Fruit fly (Drosophila melanogaster) whole organism, embryonic: ENCODE results near the gene CG5592.

Experiments used
- Ada2b ChIP-seq: fragments of 200-800 bp; sonication (Bioruptor generic); IDR thresholded peaks from 2 replicates; pipeline ENCODE4 v1.3.6; 2022; ENCODE audit warnings: missing biosample characterization, missing genetic modification characterization
- BEAF-32 ChIP-seq: fragments of 200-800 bp; sonication (Bioruptor generic); optimal IDR thresholded peaks from 3 replicates; lab custom pipeline; 2017; ENCODE audit warnings: missing biosample characterization, missing genetic modification characterization, mild to moderate bottlenecking, moderate library complexity, missing genetic modification reagents
- CG11085 ChIP-seq: fragments of 200-800 bp; sonication (Bioruptor generic); IDR thresholded peaks from 2 replicates; pipeline ENCODE4 v1.3.6; 2022; ENCODE audit warnings: missing biosample characterization, missing genetic modification characterization
- CG1233 ChIP-seq: fragments of 200-800 bp; sonication (Bioruptor generic); optimal IDR thresholded peaks from 4 replicates; lab custom pipeline; 2018; ENCODE audit warnings: missing biosample characterization, mild to moderate bottlenecking, missing genetic modification characterization
- CG12391 ChIP-seq: fragments of 200-800 bp; sonication (Bioruptor generic); optimal IDR thresholded peaks from 3 replicates; lab custom pipeline; 2018; ENCODE audit warnings: missing biosample characterization, mild to moderate bottlenecking, missing genetic modification characterization, moderate library complexity
- CG13296 ChIP-seq: fragments of 200-800 bp; sonication (Bioruptor generic); optimal IDR thresholded peaks from 3 replicates; lab custom pipeline; 2018; ENCODE audit warnings: missing biosample characterization, mild to moderate bottlenecking, missing genetic modification characterization
- CG15514 ChIP-seq: fragments of 200-800 bp; sonication (Bioruptor generic); optimal IDR thresholded peaks from 3 replicates; lab custom pipeline; 2017; ENCODE audit warnings: missing biosample characterization, missing genetic modification characterization, mild to moderate bottlenecking, moderate library complexity, missing genetic modification reagents
- CG18262 ChIP-seq: fragments of 200-800 bp; optimal IDR thresholded peaks from 3 replicates; lab custom pipeline; 2019; ENCODE audit warnings: missing biosample characterization, mild to moderate bottlenecking, missing genetic modification characterization, moderate library complexity
- CG18599 ChIP-seq: fragments of 200-800 bp; sonication (Bioruptor generic); optimal IDR thresholded peaks from 3 replicates; lab custom pipeline; 2017; ENCODE audit warnings: missing biosample characterization, missing genetic modification characterization, mild to moderate bottlenecking, moderate library complexity, missing genetic modification reagents
- CG3065 ChIP-seq: fragments of 200-800 bp; sonication (Bioruptor generic); optimal IDR thresholded peaks from 2 replicates; lab custom pipeline; 2016; ENCODE audit warnings: missing biosample characterization, missing genetic modification characterization
- CG31441 ChIP-seq: fragments of 200-800 bp; sonication (Bioruptor generic); IDR thresholded peaks from 2 replicates; pipeline ENCODE4 v1.3.6; 2022; ENCODE audit warnings: missing biosample characterization, missing genetic modification characterization
- CG3838 ChIP-seq: fragments of 200-800 bp; sonication (Bioruptor generic); optimal IDR thresholded peaks from 3 replicates; lab custom pipeline; 2016; ENCODE audit warnings: missing biosample characterization, missing genetic modification characterization
- CG4328 ChIP-seq: fragments of 200-800 bp; sonication (Bioruptor generic); optimal IDR thresholded peaks from 3 replicates; lab custom pipeline; 2017; ENCODE audit warnings: missing biosample characterization, missing genetic modification reagents, missing genetic modification characterization
- CG43689 ChIP-seq: fragments of 200-800 bp; sonication (Bioruptor generic); IDR thresholded peaks from 2 replicates; pipeline ENCODE4 v1.3.6; 2022; ENCODE audit warnings: missing biosample characterization, missing genetic modification characterization
- CG6683 ChIP-seq: fragments of 200-800 bp; sonication (Bioruptor generic); optimal IDR thresholded peaks from 2 replicates; lab custom pipeline; 2017; ENCODE audit warnings: missing biosample characterization, mild to moderate bottlenecking, missing genetic modification characterization, missing genetic modification reagents
- CG8359 ChIP-seq: fragments of 200-800 bp; sonication (Bioruptor generic); optimal IDR thresholded peaks from 2 replicates; lab custom pipeline; 2017; ENCODE audit warnings: missing biosample characterization, mild to moderate bottlenecking, missing genetic modification characterization, borderline replicate concordance
- CG9609 ChIP-seq: fragments of 200-800 bp; sonication (Bioruptor generic); optimal IDR thresholded peaks from 3 replicates; lab custom pipeline; 2016; ENCODE audit warnings: missing biosample characterization, missing genetic modification characterization
- Dbx ChIP-seq: fragments of 200-800 bp; sonication (Bioruptor generic); IDR thresholded peaks from 3 replicates; pipeline ENCODE4 v1.3.6; 2022; ENCODE audit warnings: missing biosample characterization, missing genetic modification characterization
- Dek ChIP-seq: fragments of 200-800 bp; sonication (Bioruptor generic); optimal IDR thresholded peaks from 3 replicates; lab custom pipeline; 2019; ENCODE audit warnings: missing biosample characterization, mild to moderate bottlenecking, missing genetic modification characterization, moderate library complexity
- Eip74EF ChIP-seq, 2 experiments: fragments of 200-800 bp in 1 of 2; fragments of >200 bp in 1 of 2; sonication (Bioruptor generic) in 1 of 2; optimal IDR thresholded peaks; 2 replicates each; lab custom pipeline; 2017 to 2019; ENCODE audit warnings: missing biosample characterization in 2 of 2, missing genetic modification characterization in 2 of 2, mild to moderate bottlenecking in 1 of 2, moderate library complexity in 1 of 2
- Ets65A ChIP-seq: fragments of 200-800 bp; sonication (Bioruptor generic); peaks from one replicate; lab custom pipeline; 2016; ENCODE audit warnings: missing biosample characterization, missing genetic modification characterization
- HmgD ChIP-seq: fragments of 200-800 bp; sonication (Bioruptor generic); optimal IDR thresholded peaks from 3 replicates; lab custom pipeline; 2016; ENCODE audit warnings: missing biosample characterization, missing genetic modification characterization
- Lpt ChIP-seq: fragments of >200 bp; optimal IDR thresholded peaks from 2 replicates; lab custom pipeline; 2018; ENCODE audit warnings: missing biosample characterization, missing genetic modification characterization
- Myb ChIP-seq: fragments of 200-800 bp; sonication (Bioruptor generic); optimal IDR thresholded peaks from 2 replicates; lab custom pipeline; 2016; ENCODE audit warnings: missing biosample characterization, missing genetic modification characterization
- NC2α ChIP-seq: fragments of 200-800 bp; sonication (Bioruptor generic); optimal IDR thresholded peaks from 2 replicates; lab custom pipeline; 2016; ENCODE audit warnings: missing biosample characterization, missing genetic modification characterization
- NK7.1 ChIP-seq: fragments of 200-800 bp; sonication (Bioruptor generic); optimal IDR thresholded peaks from 3 replicates; lab custom pipeline; 2016; ENCODE audit warnings: missing biosample characterization, missing genetic modification characterization
- Nf-YB ChIP-seq: fragments of 200-800 bp; sonication (Bioruptor generic); optimal IDR thresholded peaks from 3 replicates; lab custom pipeline; 2019; ENCODE audit warnings: missing biosample characterization, mild to moderate bottlenecking, missing genetic modification characterization, moderate library complexity
- NfI ChIP-seq: fragments of 200-800 bp; sonication (Bioruptor generic); optimal IDR thresholded peaks from 3 replicates; lab custom pipeline; 2018; ENCODE audit warnings: missing biosample characterization, mild to moderate bottlenecking, missing genetic modification characterization, moderate library complexity
- Stat92E ChIP-seq, 3 experiments: fragments of >200 bp in 2 of 3; fragments of 200-800 bp in 1 of 3; sonication (Bioruptor generic) in 1 of 3; optimal IDR thresholded peaks; 2 replicates each; lab custom pipeline; 2017 to 2019; ENCODE audit warnings: missing biosample characterization in 3 of 3, missing genetic modification characterization in 3 of 3, mild to moderate bottlenecking in 1 of 3, moderate library complexity in 1 of 3
- Tbp ChIP-seq: fragments of >200 bp; optimal IDR thresholded peaks from 2 replicates; lab custom pipeline; 2018; ENCODE audit warnings: missing biosample characterization, missing genetic modification characterization
- amos ChIP-seq: fragments of 200-800 bp; sonication (Bioruptor generic); IDR thresholded peaks from 2 replicates; pipeline ENCODE4 v1.3.6; 2022; ENCODE audit warnings: missing biosample characterization, missing genetic modification characterization; ENCODE audit not compliant: partially characterized antibody
- az2 ChIP-seq: fragments of 200-800 bp; sonication (Bioruptor generic); optimal IDR thresholded peaks from 3 replicates; lab custom pipeline; 2016; ENCODE audit warnings: missing biosample characterization, missing genetic modification characterization
- chif ChIP-seq, 2 experiments: fragments of 200-800 bp; sonication (Bioruptor generic); optimal IDR thresholded peaks; 3 replicates each; lab custom pipeline; 2016; ENCODE audit warnings: missing biosample characterization in 2 of 2, missing genetic modification characterization in 2 of 2
- fu2 ChIP-seq: fragments of 200-800 bp; sonication (Bioruptor generic); optimal IDR thresholded peaks from 2 replicates; lab custom pipeline; 2016; ENCODE audit warnings: missing biosample characterization, missing genetic modification characterization
- gcm2 ChIP-seq: fragments of 200-800 bp; sonication (Bioruptor generic); optimal IDR thresholded peaks from 2 replicates; lab custom pipeline; 2016; ENCODE audit warnings: missing biosample characterization, missing genetic modification characterization
- jing ChIP-seq: fragments of 200-800 bp; sonication (Bioruptor generic); optimal IDR thresholded peaks from 2 replicates; lab custom pipeline; 2018; ENCODE audit warnings: missing biosample characterization, mild to moderate bottlenecking, missing genetic modification characterization
- ken ChIP-seq: fragments of 200-800 bp; sonication (Bioruptor generic); IDR thresholded peaks from 3 replicates; pipeline ENCODE4 v1.3.6; 2022; ENCODE audit warnings: missing biosample characterization, missing genetic modification characterization
- lab ChIP-seq: fragments of 200-800 bp; sonication (Bioruptor generic); optimal IDR thresholded peaks from 3 replicates; lab custom pipeline; 2017; ENCODE audit warnings: missing biosample characterization, missing genetic modification characterization, mild to moderate bottlenecking, moderate library complexity, missing genetic modification reagents
- maf-S ChIP-seq: fragments of 200-800 bp; sonication (Bioruptor generic); optimal IDR thresholded peaks from 2 replicates; lab custom pipeline; 2016; ENCODE audit warnings: missing biosample characterization, missing genetic modification characterization
- pum ChIP-seq: fragments of 200-800 bp; sonication (Bioruptor generic); optimal IDR thresholded peaks from 2 replicates; lab custom pipeline; 2016; ENCODE audit warnings: missing biosample characterization, missing genetic modification characterization
- shn ChIP-seq: fragments of 200-800 bp; sonication (Bioruptor generic); optimal IDR thresholded peaks from 3 replicates; lab custom pipeline; 2016; ENCODE audit warnings: missing biosample characterization, missing genetic modification characterization
- slou ChIP-seq: fragments of 200-800 bp; sonication (Bioruptor generic); optimal IDR thresholded peaks from 3 replicates; lab custom pipeline; 2016; ENCODE audit warnings: missing biosample characterization, missing genetic modification characterization
- slp2 ChIP-seq: fragments of 200-800 bp; sonication (Bioruptor generic); optimal IDR thresholded peaks from 2 replicates; lab custom pipeline; 2016; ENCODE audit warnings: missing biosample characterization, missing genetic modification characterization
- sna ChIP-seq: fragments of 200-800 bp; sonication (Bioruptor generic); IDR thresholded peaks from 2 replicates; pipeline ENCODE4 v1.3.6; 2022; ENCODE audit warnings: missing biosample characterization, missing genetic modification characterization; ENCODE audit not compliant: partially characterized antibody
- ssp ChIP-seq: fragments of 200-800 bp; sonication (Bioruptor generic); IDR thresholded peaks from 2 replicates; pipeline ENCODE4 v1.3.6; 2022; ENCODE audit warnings: missing biosample characterization, missing genetic modification characterization
- tll ChIP-seq, 2 experiments: fragments of 200-800 bp in 1 of 2; fragments of >200 bp in 1 of 2; sonication (Bioruptor generic) in 1 of 2; optimal IDR thresholded peaks; 2 replicates each; lab custom pipeline; 2017 to 2019; ENCODE audit warnings: missing biosample characterization in 2 of 2, missing genetic modification characterization in 2 of 2, mild to moderate bottlenecking in 1 of 2, moderate library complexity in 1 of 2
- unpg ChIP-seq: fragments of 200-800 bp; sonication (Bioruptor generic); optimal IDR thresholded peaks from 3 replicates; lab custom pipeline; 2018; ENCODE audit warnings: missing biosample characterization, mild to moderate bottlenecking, missing genetic modification characterization, moderate library complexity
- usp ChIP-seq: fragments of >200 bp; optimal IDR thresholded peaks from 2 replicates; lab custom pipeline; 2017; ENCODE audit warnings: missing biosample characterization, missing genetic modification characterization
- vvl ChIP-seq: fragments of 200-800 bp; sonication (Bioruptor generic); IDR thresholded peaks from 2 replicates; pipeline ENCODE4 v1.3.6; 2022; ENCODE audit warnings: missing biosample characterization, missing genetic modification characterization

The CG5592 gene

dm6 chr3L:5881310-5882208 is 15.9 kb upstream of the CG5592 start (continued):
- TF ChIP-seq az2: peak; percentile 64
- no peak for TF ChIP-seq NC2α (GFP tag; lab: Kevin White, UChicago)
- TF ChIP-seq usp (GFP tag; lab: Kevin White, UChicago): no peak
- no peak for TF ChIP-seq CG11085 (GFP tag; lab: Robert Waterston, UW)
- peak; percentile 19 for TF ChIP-seq fu2
- no peak for TF ChIP-seq CG8359 (GFP tag; lab: Kevin White, UChicago)
- TF ChIP-seq slou (GFP tag; lab: Kevin White, UChicago): no peak
- peak; percentile 40 for TF ChIP-seq NfI
- no peak for TF ChIP-seq unpg
- TF ChIP-seq ssp (GFP tag; lab: Robert Waterston, UW): no peak
- TF ChIP-seq CG1233: no peak
- TF ChIP-seq CG3065 (GFP tag; lab: Kevin White, UChicago): peak; percentile 12
- TF ChIP-seq jing (GFP tag; lab: Kevin White, UChicago): no peak
- peak; percentile 54 for TF ChIP-seq shn (GFP tag; lab: Kevin White, UChicago)
- TF ChIP-seq CG15514 (GFP tag; lab: Kevin White, UChicago): no peak
- no peak for TF ChIP-seq CG18599 (GFP tag; lab: Kevin White, UChicago)
- TF ChIP-seq CG43689: no peak
- TF ChIP-seq Ets65A (GFP tag; lab: Kevin White, UChicago): no peak
- no peak for TF ChIP-seq Dek (tag; lab: Kevin White, UChicago)
- no peak for TF ChIP-seq tll (GFP tag; optimal IDR thresholded peaks at IDR 0.05; lab: Kevin White, UChicago)
- no peak for TF ChIP-seq Lpt (GFP tag; lab: Kevin White, UChicago)
- TF ChIP-seq CG13296: no peak
- TF ChIP-seq vvl (GFP tag; lab: Robert Waterston, UW): no peak
- no peak for TF ChIP-seq lab (GFP tag; lab: Kevin White, UChicago)
- no peak for TF ChIP-seq CG4328 (GFP tag; lab: Kevin White, UChicago)
- TF ChIP-seq BEAF-32: no peak
- TF ChIP-seq CG3838 (GFP tag; lab: Kevin White, UChicago): no peak
- no peak for TF ChIP-seq HmgD (GFP tag; lab: Kevin White, UChicago)
- peak; percentile 73 for TF ChIP-seq CG12391 (tag; lab: Kevin White, UChicago)
- peak; percentile 29 for TF ChIP-seq slp2 (GFP tag; lab: Kevin White, UChicago)
- TF ChIP-seq amos: no peak
- TF ChIP-seq Tbp: no peak
- TF ChIP-seq Eip74EF (GFP tag; optimal IDR thresholded peaks at IDR 0.05; lab: Kevin White, UChicago): no peak
- TF ChIP-seq ken (GFP tag; lab: Robert Waterston, UW): no peak
- no peak for TF ChIP-seq Dbx
- TF ChIP-seq CG6683 (GFP tag; lab: Kevin White, UChicago): no peak
- TF ChIP-seq chif (GFP tag; optimal IDR thresholded peaks at IDR 0.05; lab: Kevin White, UChicago): peak; percentile 50 to 63
- TF ChIP-seq Stat92E (GFP tag; optimal IDR thresholded peaks at IDR 0.05; lab: Kevin White, UChicago): no peak
- TF ChIP-seq gcm2 (GFP tag; lab: Kevin White, UChicago): no peak
- TF ChIP-seq Myb (GFP tag; lab: Kevin White, UChicago): peak; percentile 7
- TF ChIP-seq NK7.1 (GFP tag; lab: Kevin White, UChicago): no peak
- no peak for TF ChIP-seq sna (GFP tag; lab: Robert Waterston, UW)
- no peak for TF ChIP-seq pum (GFP tag; lab: Kevin White, UChicago)
- TF ChIP-seq CG18262 (tag; lab: Kevin White, UChicago): peak; percentile 41
- no peak for TF ChIP-seq CG31441 (GFP tag; lab: Robert Waterston, UW)
- TF ChIP-seq maf-S: peak; percentile 8
- TF ChIP-seq Nf-YB: peak; percentile 92
- TF ChIP-seq Ada2b (GFP tag; lab: Robert Waterston, UW): no peak
- peak; percentile 61 for TF ChIP-seq CG9609 (GFP tag; lab: Kevin White, UChicago)
